Fruit fly (Drosophila melanogaster) whole organism, embryonic: ENCODE measurements around the gene Ufd4.
A peak's percentile ranks its signal among the peaks of the same experiment; 100 is the strongest.

Experiments
- BtbVII ChIP-seq: fragments of 200-800 bp; sonication (Bioruptor generic); optimal IDR thresholded peaks from 3 replicates; lab custom pipeline; 2017; ENCODE audit warnings: missing biosample characterization, mild to moderate bottlenecking, missing genetic modification characterization
- CG10147 ChIP-seq: fragments of 200-800 bp; sonication (Bioruptor generic); optimal IDR thresholded peaks from 2 replicates; lab custom pipeline; 2019; ENCODE audit warnings: missing biosample characterization, mild to moderate bottlenecking, missing genetic modification characterization, moderate library complexity
- CG10321 ChIP-seq: fragments of 200-800 bp; sonication (Bioruptor generic); IDR thresholded peaks from 2 replicates; pipeline ENCODE4 v1.3.6; 2022; ENCODE audit warnings: missing biosample characterization, missing genetic modification characterization
- CG11085 ChIP-seq: fragments of 200-800 bp; sonication (Bioruptor generic); IDR thresholded peaks from 2 replicates; pipeline ENCODE4 v1.3.6; 2022; ENCODE audit warnings: missing biosample characterization, missing genetic modification characterization
- CG11560 ChIP-seq: fragments of 200-800 bp; sonication (Bioruptor generic); IDR thresholded peaks from 3 replicates; pipeline ENCODE4 v1.3.6; 2022; ENCODE audit warnings: missing biosample characterization, missing genetic modification characterization
- CG11696 ChIP-seq: fragments of 200-800 bp; sonication (Bioruptor generic); IDR thresholded peaks from 2 replicates; pipeline ENCODE4 v1.3.6; 2022; ENCODE audit warnings: missing biosample characterization, missing genetic modification characterization
- CG1233 ChIP-seq: fragments of 200-800 bp; sonication (Bioruptor generic); optimal IDR thresholded peaks from 4 replicates; lab custom pipeline; 2018; ENCODE audit warnings: missing biosample characterization, mild to moderate bottlenecking, missing genetic modification characterization
- CG12744 ChIP-seq: fragments of 200-800 bp; sonication (Bioruptor generic); optimal IDR thresholded peaks from 2 replicates; lab custom pipeline; 2016; ENCODE audit warnings: missing biosample characterization, missing genetic modification characterization
- CG13123 ChIP-seq: fragments of 200-800 bp; sonication (Bioruptor generic); optimal IDR thresholded peaks from 2 replicates; lab custom pipeline; 2016; ENCODE audit warnings: missing biosample characterization, missing genetic modification characterization
- CG1603 ChIP-seq: fragments of 200-800 bp; sonication (Bioruptor generic); optimal IDR thresholded peaks from 2 replicates; lab custom pipeline; 2019; ENCODE audit warnings: missing biosample characterization, mild to moderate bottlenecking, missing genetic modification characterization, moderate library complexity
- CG18262 ChIP-seq: fragments of 200-800 bp; optimal IDR thresholded peaks from 3 replicates; lab custom pipeline; 2019; ENCODE audit warnings: missing biosample characterization, mild to moderate bottlenecking, missing genetic modification characterization, moderate library complexity
- CG1832 ChIP-seq: fragments of 200-800 bp; sonication (Bioruptor generic); optimal IDR thresholded peaks from 2 replicates; lab custom pipeline; 2017; ENCODE audit warnings: missing biosample characterization, mild to moderate bottlenecking, missing genetic modification characterization, inconsistent platforms
- CG2120 ChIP-seq: fragments of 200-800 bp; sonication (Bioruptor generic); optimal IDR thresholded peaks from 3 replicates; lab custom pipeline; 2016; ENCODE audit warnings: missing biosample characterization, missing genetic modification characterization
- CG3407 ChIP-seq: fragments of 200-800 bp; sonication (Bioruptor generic); optimal IDR thresholded peaks from 2 replicates; lab custom pipeline; 2018; ENCODE audit warnings: missing biosample characterization, mild to moderate bottlenecking, missing genetic modification characterization
- CG34376 ChIP-seq: fragments of 200-800 bp; sonication (Bioruptor generic); optimal IDR thresholded peaks from 2 replicates; lab custom pipeline; 2018; ENCODE audit warnings: missing biosample characterization, mild to moderate bottlenecking, missing genetic modification characterization
- CG4328 ChIP-seq: fragments of 200-800 bp; sonication (Bioruptor generic); optimal IDR thresholded peaks from 3 replicates; lab custom pipeline; 2017; ENCODE audit warnings: missing biosample characterization, missing genetic modification reagents, missing genetic modification characterization
- CG4707 ChIP-seq: fragments of 200-800 bp; sonication (Bioruptor generic); optimal IDR thresholded peaks from 2 replicates; lab custom pipeline; 2018; ENCODE audit warnings: missing biosample characterization, mild to moderate bottlenecking, missing genetic modification characterization, moderate library complexity
- CG7987 ChIP-seq: fragments of 200-800 bp; sonication (Bioruptor generic); optimal IDR thresholded peaks from 2 replicates; lab custom pipeline; 2018; ENCODE audit warnings: missing biosample characterization, mild to moderate bottlenecking, missing genetic modification characterization, moderate library complexity
- CG8765 ChIP-seq: fragments of 200-800 bp; sonication (Bioruptor generic); IDR thresholded peaks from 2 replicates; pipeline ENCODE4 v1.3.6; 2022; ENCODE audit warnings: missing biosample characterization, missing genetic modification characterization
- D19A ChIP-seq: fragments of 200-800 bp; optimal IDR thresholded peaks from 3 replicates; lab custom pipeline; 2019; ENCODE audit warnings: missing biosample characterization, mild to moderate bottlenecking, missing genetic modification characterization, moderate library complexity
- Fer3 ChIP-seq: fragments of 200-800 bp; sonication (Bioruptor generic); optimal IDR thresholded peaks from 2 replicates; lab custom pipeline; 2018; ENCODE audit warnings: missing biosample characterization, mild to moderate bottlenecking, missing genetic modification characterization, moderate library complexity
- Hmr ChIP-seq: fragments of 200-800 bp; sonication (Bioruptor generic); optimal IDR thresholded peaks from 3 replicates; lab custom pipeline; 2017; ENCODE audit warnings: mild to moderate bottlenecking, missing biosample characterization, missing genetic modification reagents, missing genetic modification characterization
- Hsf ChIP-seq: fragments of 200-800 bp; sonication (Bioruptor generic); optimal IDR thresholded peaks from 3 replicates; lab custom pipeline; 2016; ENCODE audit warnings: missing biosample characterization, missing genetic modification characterization
- NfI ChIP-seq: fragments of 200-800 bp; sonication (Bioruptor generic); optimal IDR thresholded peaks from 3 replicates; lab custom pipeline; 2018; ENCODE audit warnings: missing biosample characterization, mild to moderate bottlenecking, missing genetic modification characterization, moderate library complexity
- Rfx ChIP-seq: fragments of 200-800 bp; sonication (Bioruptor generic); IDR thresholded peaks from 2 replicates; pipeline ENCODE4 v1.3.6; 2022; ENCODE audit warnings: missing biosample characterization, missing genetic modification characterization
- Usf ChIP-seq: fragments of 200-800 bp; sonication (Bioruptor generic); optimal IDR thresholded peaks from 2 replicates; lab custom pipeline; 2017; ENCODE audit warnings: missing genotype, missing biosample characterization, missing genetic modification characterization
- caup ChIP-seq: fragments of 200-800 bp; sonication (Bioruptor generic); optimal IDR thresholded peaks from 3 replicates; lab custom pipeline; 2017; ENCODE audit warnings: missing biosample characterization, mild to moderate bottlenecking, missing genetic modification characterization, moderate library complexity; ENCODE audit not compliant: severe bottlenecking
- chif ChIP-seq, 2 experiments: fragments of 200-800 bp; sonication (Bioruptor generic); optimal IDR thresholded peaks; 3 replicates each; lab custom pipeline; 2016; ENCODE audit warnings: missing biosample characterization in 2 of 2, missing genetic modification characterization in 2 of 2
- eyg ChIP-seq: fragments of 200-800 bp; sonication (Bioruptor generic); optimal IDR thresholded peaks from 3 replicates; lab custom pipeline; 2016; ENCODE audit warnings: missing biosample characterization, missing genetic modification characterization
- ftz-f1 ChIP-seq: fragments of 200-800 bp; sonication (Bioruptor generic); optimal IDR thresholded peaks from 2 replicates; lab custom pipeline; 2016; ENCODE audit warnings: missing biosample characterization, missing genetic modification characterization
- ham ChIP-seq: fragments of 200-800 bp; sonication (Bioruptor generic); IDR thresholded peaks from 2 replicates; pipeline ENCODE4 v1.3.6; 2022; ENCODE audit warnings: missing biosample characterization, missing genetic modification characterization
- hbn ChIP-seq: fragments of 200-800 bp; sonication (Bioruptor generic); IDR thresholded peaks from 2 replicates; pipeline ENCODE4 v1.3.6; 2022; ENCODE audit warnings: missing biosample characterization, missing genetic modification characterization; ENCODE audit not compliant: partially characterized antibody
- insv ChIP-seq, 2 experiments: fragments of 200-800 bp; sonication (Bioruptor generic); optimal IDR thresholded peaks; 3 replicates each; lab custom pipeline; 2016 to 2018; ENCODE audit warnings: missing biosample characterization in 2 of 2, missing genetic modification characterization in 2 of 2
- kah ChIP-seq: fragments of 200-800 bp; sonication (Bioruptor generic); optimal IDR thresholded peaks from 2 replicates; lab custom pipeline; 2018; ENCODE audit warnings: missing biosample characterization, mild to moderate bottlenecking, missing genetic modification characterization
- kay ChIP-seq: fragments of 200-800 bp; sonication (Bioruptor generic); optimal IDR thresholded peaks from 2 replicates; lab custom pipeline; 2016; ENCODE audit warnings: missing biosample characterization, missing genetic modification characterization
- ken ChIP-seq: fragments of 200-800 bp; sonication (Bioruptor generic); IDR thresholded peaks from 3 replicates; pipeline ENCODE4 v1.3.6; 2022; ENCODE audit warnings: missing biosample characterization, missing genetic modification characterization
- nau ChIP-seq: fragments of 200-800 bp; sonication (Bioruptor generic); optimal IDR thresholded peaks from 3 replicates; lab custom pipeline; 2017; ENCODE audit warnings: missing biosample characterization, mild to moderate bottlenecking, missing genetic modification characterization, missing genetic modification reagents
- nmo ChIP-seq: fragments of 200-800 bp; sonication (Bioruptor generic); optimal IDR thresholded peaks from 2 replicates; lab custom pipeline; 2018; ENCODE audit warnings: missing biosample characterization, mild to moderate bottlenecking, missing genetic modification characterization, moderate library complexity
- odd ChIP-seq: fragments of 200-800 bp; sonication (Bioruptor generic); optimal IDR thresholded peaks from 2 replicates; lab custom pipeline; 2017; ENCODE audit warnings: missing biosample characterization, mild to moderate bottlenecking, missing genetic modification characterization
- sens ChIP-seq: fragments of 200-800 bp; sonication (Bioruptor generic); peaks from one replicate; lab custom pipeline; 2016; ENCODE audit warnings: missing biosample characterization, missing genetic modification characterization
- sisA ChIP-seq: fragments of 200-800 bp; sonication (Bioruptor generic); IDR thresholded peaks from 2 replicates; pipeline ENCODE4 v1.3.6; 2022; ENCODE audit warnings: missing biosample characterization, missing genetic modification characterization

The Ufd4 gene

DNA sequence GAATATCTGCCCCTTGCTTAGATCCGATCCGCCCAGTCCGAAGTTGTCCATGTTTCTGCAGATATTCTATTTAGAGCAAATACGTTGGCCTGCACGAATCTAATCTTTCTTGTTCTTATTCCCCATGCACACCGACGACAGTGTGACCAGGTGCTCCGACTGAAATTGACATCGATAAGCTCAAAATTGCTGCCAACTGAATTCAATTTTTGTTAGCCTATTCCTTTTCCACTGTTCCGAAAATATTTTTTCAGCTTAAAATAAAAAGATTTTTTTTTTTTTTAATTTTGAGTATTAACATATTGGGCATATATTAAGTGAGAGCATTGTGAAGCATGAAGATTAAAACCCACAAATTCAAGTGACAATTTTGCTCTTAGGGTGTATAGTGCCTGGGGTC is 11.6 kb upstream of the Ufd4 start, which contains the start of gene nmd (continued):
- TF ChIP-seq CG3407 (GFP tag; lab: Kevin White, UChicago) (no peak), sisA (GFP tag; lab: Robert Waterston, UW) (no peak), CG11560 (no peak), caup (GFP tag; lab: Kevin White, UChicago) (no peak), CG13123 (GFP tag; lab: Kevin White, UChicago) (no peak), nau (GFP tag; lab: Kevin White, UChicago) (no peak), kah (GFP tag; lab: Kevin White, UChicago) (no peak), nmo (GFP tag; lab: Kevin White, UChicago) (peak; percentile 41), CG1603 (tag; lab: Kevin White, UChicago) (peak; percentile 63), CG1832 (GFP tag; lab: Kevin White, UChicago) (no peak), Hmr (GFP tag; lab: Kevin White, UChicago) (peak; percentile 32), Rfx (GFP tag; lab: Robert Waterston, UW) (peak; percentile 57), ken (GFP tag; lab: Robert Waterston, UW) (0 out of 3 replicates have a peak, but pooled peaks have one; percentile 9), sens (GFP tag; lab: Kevin White, UChicago) (no peak), CG7987 (peak; percentile 17), NfI (GFP tag; lab: Kevin White, UChicago) (peak; percentile 20), CG10147 (no peak), Hsf (no peak), CG34376 (GFP tag; lab: Kevin White, UChicago) (peak; percentile 43), Fer3 (tag; lab: Kevin White, UChicago) (no peak), CG4707 (GFP tag; lab: Kevin White, UChicago) (no peak), CG2120 (GFP tag; lab: Kevin White, UChicago) (peak; percentile 33), CG1233 (GFP tag; lab: Kevin White, UChicago) (no peak), kay (GFP tag; lab: Kevin White, UChicago) (no peak), hbn (GFP tag; lab: Robert Waterston, UW) (no peak), CG12744 (GFP tag; lab: Kevin White, UChicago) (no peak), CG4328 (GFP tag; lab: Kevin White, UChicago) (no peak), CG11696 (no peak), CG11085 (no peak), CG10321 (GFP tag; lab: Robert Waterston, UW) (0 out of 2 replicates have a peak, but pooled peaks have one; percentile 21), CG8765 (GFP tag; lab: Robert Waterston, UW) (no peak), ftz-f1 (GFP tag; lab: Kevin White, UChicago) (no peak), chif (GFP tag; optimal IDR thresholded peaks at IDR 0.05; lab: Kevin White, UChicago) (peak in 1 of 2 experiments; percentile 3)

DNA sequence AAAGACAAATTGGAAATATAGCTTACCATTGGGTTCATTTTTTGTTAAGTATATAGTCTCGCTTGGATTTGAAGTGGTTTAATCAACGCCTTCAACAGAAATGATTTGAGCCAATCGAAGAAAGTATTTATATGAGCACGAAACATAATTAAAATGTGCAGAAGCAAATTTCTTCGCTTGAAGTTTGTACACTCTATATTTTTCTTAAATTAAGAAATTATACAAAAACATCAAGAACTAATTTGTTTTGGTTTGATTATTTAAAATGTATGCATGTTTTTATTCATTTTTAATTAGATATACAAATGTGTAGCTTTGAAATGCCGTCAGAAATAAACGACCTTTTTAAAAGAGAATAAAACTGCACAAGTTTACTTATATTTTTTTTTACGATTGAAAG is 9.8 kb upstream of the Ufd4 start, which contains the start of gene CG13138:
Gene CG13138 (minus strand): TSS at position 101 of the 400 bp plus-strand sequence.
- TF ChIP-seq Usf (GFP tag; lab: Kevin White, UChicago): no peak
- TF ChIP-seq odd (GFP tag; lab: Kevin White, UChicago): no peak
- TF ChIP-seq CG18262: no peak
- TF ChIP-seq D19A (tag; lab: Kevin White, UChicago): peak; percentile 8
- no peak for TF ChIP-seq BtbVII (GFP tag; lab: Kevin White, UChicago)
- no peak for TF ChIP-seq eyg (GFP tag; lab: Kevin White, UChicago)
- no peak for TF ChIP-seq ham (GFP tag; lab: Robert Waterston, UW)
- TF ChIP-seq insv (GFP tag; optimal IDR thresholded peaks at IDR 0.05; lab: Kevin White, UChicago): no peak
